Worm (Caenorhabditis elegans) whole organism, L1 larva: ENCODE measurements around the gene srh-223.

ENCODE experiments used
- elt-2 ChIP-seq: sonication (generic microtip); optimal IDR thresholded peaks from 2 replicates; lab custom pipeline; 2016; ENCODE audit warnings: missing genetic modification characterization, mild to moderate bottlenecking, inconsistent platforms, missing compliant biosample characterization, missing genetic modification reagents
- fkh-8 ChIP-seq: sonication (generic microtip); optimal IDR thresholded peaks from 2 replicates; lab custom pipeline; 2016; ENCODE audit warnings: mild to moderate bottlenecking, missing genetic modification characterization, missing compliant biosample characterization
- lsy-2 ChIP-seq, 2 experiments: fragments of 150-350 bp; optimal IDR thresholded peaks; 2 replicates each; lab custom pipeline; 2014; ENCODE audit warnings: missing biosample characterization in 2 of 2, missing genetic modification characterization in 2 of 2
- snpc-4 ChIP-seq: fragments of 150-350 bp; optimal IDR thresholded peaks from 2 replicates; lab custom pipeline; 2014; ENCODE audit warnings: missing biosample characterization, missing genetic modification characterization
- ztf-11 ChIP-seq, 2 experiments: sonication (generic microtip); optimal IDR thresholded peaks; 2 replicates each; lab custom pipeline; 2016 to 2017; ENCODE audit warnings: missing genetic modification characterization in 2 of 2, missing biosample characterization in 1 of 2, missing compliant biosample characterization in 1 of 2

ce11 chrIV:3973049-3973448 lies 8.7 kb upstream of the srh-223 start, which contains the start of gene clec-79:
- no peak for TF ChIP-seq fkh-8
- TF ChIP-seq ztf-11 (tag; optimal IDR thresholded peaks at IDR 0.05; lab: Kevin White, UChicago): no peak
- TF ChIP-seq snpc-4 (tag; lab: Kevin White, UChicago): no peak
- TF ChIP-seq elt-2 (tag; lab: Kevin White, UChicago): no peak
- no peak for TF ChIP-seq lsy-2 (tag; optimal IDR thresholded peaks at IDR 0.05; lab: Kevin White, UChicago)
